Worm (Caenorhabditis elegans) whole organism, midembryonic: ENCODE data around the gene H20J04.6.

Source experiments
- T22C8.4 ChIP-seq: fragments of 200-800 bp; sonication (Bioruptor generic); IDR thresholded peaks from 2 replicates; pipeline ENCODE4 v1.3.6; 2022; ENCODE audit warnings: missing genetic modification characterization, missing compliant biosample characterization
- flt-1 ChIP-seq: fragments of 200-800 bp; sonication (Bioruptor generic); IDR thresholded peaks from 2 replicates; pipeline ENCODE4 v1.3.6; 2022; ENCODE audit warnings: missing genetic modification characterization, missing compliant biosample characterization
- tab-1 ChIP-seq: fragments of 200-800 bp; sonication (Bioruptor generic); IDR thresholded peaks from 2 replicates; pipeline ENCODE4 v1.3.6; 2022; ENCODE audit warnings: missing genetic modification characterization, missing compliant biosample characterization
- ztf-29 ChIP-seq: fragments of 200-800 bp; sonication (Bioruptor generic); IDR thresholded peaks from 2 replicates; pipeline ENCODE4 v1.3.6; 2022; ENCODE audit warnings: missing genetic modification reagents, missing genetic modification characterization, missing compliant biosample characterization

- TF ChIP-seq tab-1 (GFP tag; lab: Robert Waterston, UW) = no peak
- TF ChIP-seq T22C8.4 (GFP tag; lab: Robert Waterston, UW) = no peak
- TF ChIP-seq ztf-29 (GFP tag; lab: Robert Waterston, UW) = no peak
- no peak for TF ChIP-seq flt-1 (GFP tag; lab: Robert Waterston, UW)
Observed at ce11 chrII:4322871-4323270, at the start of gene H20J04.6.
